Worm (Caenorhabditis elegans): ENCODE results near the gene lin-46.

The lin-46 gene

ce11 chrV:12950812-12951528, 17.7 kb upstream of the lin-46 start, which contains the start of the genes T16G1.9 and T16G1.18 (continued):
- TF ChIP-seq nhr-10 (tag; optimal IDR thresholded peaks at IDR 0.05), result no peak
- no peak for TF ChIP-seq unc-130 (GFP tag; optimal IDR thresholded peaks at IDR 0.05)
- no peak for TF ChIP-seq mdl-1 (tag; optimal IDR thresholded peaks at IDR 0.05)
- no peak for TF ChIP-seq ZK546.5 (tag; optimal IDR thresholded peaks at IDR 0.05)
- peak; percentile 57 for TF ChIP-seq dve-1 (tag; optimal IDR thresholded peaks at IDR 0.05; ENCODE audit: insufficient read depth)
- no peak for TF ChIP-seq cey-2 (tag; optimal IDR thresholded peaks at IDR 0.05; ENCODE audit: borderline replicate concordance, insufficient read depth)
- TF ChIP-seq ces-1 (GFP tag; optimal IDR thresholded peaks at IDR 0.05), result no peak
- no peak for TF ChIP-seq skn-1 (tag; optimal IDR thresholded peaks at IDR 0.05)
- TF ChIP-seq snpc-4 (tag; optimal IDR thresholded peaks at IDR 0.05), result no peak
- TF ChIP-seq set-16 (GFP tag; IDR thresholded peaks at IDR 0.05), result no peak
- peak; percentile 72 for TF ChIP-seq hlh-11 (tag; optimal IDR thresholded peaks at IDR 0.05)
- no peak for TF ChIP-seq jun-1 (tag; optimal IDR thresholded peaks at IDR 0.05)
- TF ChIP-seq unc-62 (GFP tag; optimal IDR thresholded peaks at IDR 0.05 in 1 of 2), result peak in 1 of 2 experiments; percentile 94
- TF ChIP-seq unc-62 (tag; optimal IDR thresholded peaks at IDR 0.05), result no peak
- TF ChIP-seq lin-15B (tag; optimal IDR thresholded peaks at IDR 0.05), result no peak
- TF ChIP-seq hlh-30 (tag; optimal IDR thresholded peaks at IDR 0.05; ENCODE audit: insufficient read depth), result peak; percentile 59
- no peak for TF ChIP-seq ztf-7 (tag; optimal IDR thresholded peaks at IDR 0.05)
- TF ChIP-seq madf-5 (GFP tag; IDR thresholded peaks at IDR 0.05), result no peak
- TF ChIP-seq hmg-1.1 (GFP tag; IDR thresholded peaks at IDR 0.05), result peak; percentile 50
- TF ChIP-seq aly-2 (tag; optimal IDR thresholded peaks at IDR 0.05), result no peak
- peak; percentile 62; the same call in 1 of the 2 replicates for TF ChIP-seq dmd-6 (GFP tag; IDR thresholded peaks at IDR 0.05)

- TF ChIP-seq lin-13 (GFP tag; optimal IDR thresholded peaks at IDR 0.05) (no peak), ama-1 (optimal IDR thresholded peaks at IDR 0.05) (no peak), dpl-1 (GFP tag; optimal IDR thresholded peaks at IDR 0.05) (peak; percentile 25), aha-1 (tag) (peak; percentile 71), ceh-32 (tag; optimal IDR thresholded peaks at IDR 0.05; ENCODE audit: poor library complexity) (no peak), unc-39 (tag; optimal IDR thresholded peaks at IDR 0.05) (no peak), madf-5 (GFP tag; IDR thresholded peaks at IDR 0.05) (no peak), dmd-8 (GFP tag; IDR thresholded peaks at IDR 0.05) (no peak), snpc-4 (tag; optimal IDR thresholded peaks at IDR 0.05) (no peak), daf-16 (GFP tag; optimal IDR thresholded peaks at IDR 0.05) (no peak), daf-16 (tag; optimal IDR thresholded peaks at IDR 0.05) (peak; percentile 6), mes-2 (tag; optimal IDR thresholded peaks at IDR 0.05; ENCODE audit: poor library complexity, severe bottlenecking) (peak; percentile 85), zfp-3 (GFP tag; conservative IDR thresholded peaks at IDR 0.05) (no peak), hlh-30 (tag; optimal IDR thresholded peaks at IDR 0.05; ENCODE audit: insufficient read depth) (peak; percentile 8), Y75B8A.6 (GFP tag; IDR thresholded peaks at IDR 0.05) (no peak), lsy-2 (tag; optimal IDR thresholded peaks at IDR 0.05) (peak in 1 of 2 experiments; percentile 55), madf-9 (GFP tag; conservative IDR thresholded peaks at IDR 0.05) (no peak), hif-1 (tag; optimal IDR thresholded peaks at IDR 0.05) (peak in 1 of 2 experiments; percentile 8), lir-3 (tag; optimal IDR thresholded peaks at IDR 0.05) (no peak), nhr-48 (tag; optimal IDR thresholded peaks at IDR 0.05) (no peak), T20F7.1 (GFP tag; optimal IDR thresholded peaks at IDR 0.05) (peak; percentile 92), Y5F2A.4 (GFP tag; optimal IDR thresholded peaks at IDR 0.05) (no peak), vab-7 (GFP tag; IDR thresholded peaks at IDR 0.05) (no peak), ceh-28 (tag; optimal IDR thresholded peaks at IDR 0.05) (no peak), nhr-6 (tag; optimal IDR thresholded peaks at IDR 0.05) (peak; percentile 80), dve-1 (tag; optimal IDR thresholded peaks at IDR 0.05; ENCODE audit: insufficient read depth) (peak; percentile 17), set-16 (GFP tag; IDR thresholded peaks at IDR 0.05) (no peak), cey-2 (tag; optimal IDR thresholded peaks at IDR 0.05; ENCODE audit: borderline replicate concordance, insufficient read depth) (no peak)
These were observed 16.4 kb upstream of the lin-46 start, which contains the start of gene pqn-68 for ce11 chrV:12952287-12952686. Gene pqn-68 (plus strand): TSS chrV:12952636.
